Worm (Caenorhabditis elegans) whole organism, L4 larva: ENCODE measurements around the gene F43G6.16.

Experiments
- D1046.2 ChIP-seq: fragments of 200-800 bp; sonication (Bioruptor generic); IDR thresholded peaks from 2 replicates; pipeline ENCODE4 v1.3.6; 2022; ENCODE audit warnings: missing genetic modification characterization, missing compliant biosample characterization
- F26F4.8 ChIP-seq: fragments of 200-800 bp; sonication (Bioruptor generic); conservative IDR thresholded peaks from 2 replicates; pipeline ENCODE4 v1.3.6; 2022; ENCODE audit warnings: missing genetic modification characterization, missing compliant biosample characterization
- F49E8.2 ChIP-seq: sonication (generic microtip); optimal IDR thresholded peaks from 2 replicates; lab custom pipeline; 2016; ENCODE audit warnings: missing compliant biosample characterization, mild to moderate bottlenecking, missing genetic modification characterization, borderline replicate concordance
- T20F7.1 ChIP-seq: fragments of 200-800 bp; sonication (Bioruptor generic); optimal IDR thresholded peaks from 2 replicates; lab custom pipeline; 2018; ENCODE audit warnings: mild to moderate bottlenecking, missing genetic modification characterization, missing compliant biosample characterization
- T26A8.4 ChIP-seq: fragments of 200-800 bp; sonication (Bioruptor generic); IDR thresholded peaks from 2 replicates; pipeline ENCODE4 v1.3.6; 2022; ENCODE audit warnings: missing genetic modification characterization, missing compliant biosample characterization
- Y105C5A.15 ChIP-seq: fragments of 200-800 bp; sonication (Bioruptor generic); IDR thresholded peaks from 2 replicates; pipeline ENCODE4 v1.3.6; 2022; ENCODE audit warnings: missing genetic modification characterization, missing compliant biosample characterization
- ZK546.5 ChIP-seq, 2 experiments: sonication (generic microtip); optimal IDR thresholded peaks; 2 replicates each; lab custom pipeline; 2017; ENCODE audit warnings: missing biosample characterization in 2 of 2, missing genetic modification characterization in 2 of 2
- ama-1 ChIP-seq: fragments of 150-350 bp; optimal IDR thresholded peaks from 2 replicates; lab custom pipeline; 2014; ENCODE audit warnings: inconsistent platforms, mixed read lengths
- arid-1 ChIP-seq: fragments of 200-800 bp; sonication (Bioruptor generic); conservative IDR thresholded peaks from 2 replicates; pipeline ENCODE4 v1.3.6; 2022; ENCODE audit warnings: missing genetic modification reagents, missing genetic modification characterization, missing compliant biosample characterization
- attf-4 ChIP-seq: sonication (generic microtip); optimal IDR thresholded peaks from 3 replicates; lab custom pipeline; 2017; ENCODE audit warnings: missing biosample characterization, missing genetic modification characterization
- ceh-62 ChIP-seq: sonication (generic microtip); optimal IDR thresholded peaks from 2 replicates; lab custom pipeline; 2017; ENCODE audit warnings: missing biosample characterization, missing genetic modification characterization
- cey-2 ChIP-seq: sonication (generic microtip); optimal IDR thresholded peaks from 3 replicates; lab custom pipeline; 2017; ENCODE audit warnings: missing genetic modification characterization, mild to moderate bottlenecking, missing compliant biosample characterization, antibody characterized with exemption, borderline replicate concordance; ENCODE audit not compliant: insufficient read depth
- ctbp-1 ChIP-seq: fragments of 200-800 bp; sonication (Bioruptor generic); IDR thresholded peaks from 2 replicates; pipeline ENCODE4 v1.3.6; 2022; ENCODE audit warnings: missing genetic modification reagents, missing genetic modification characterization, missing compliant biosample characterization
- daf-12 ChIP-seq: fragments of 150-350 bp; optimal IDR thresholded peaks from 2 replicates; lab custom pipeline; 2014; ENCODE audit warnings: missing biosample characterization, missing genetic modification reagents, missing genetic modification characterization
- daf-16 ChIP-seq, 3 experiments: sonication (generic microtip); optimal IDR thresholded peaks; 2 replicates each; lab custom pipeline; 2016 to 2017; ENCODE audit warnings: missing genetic modification characterization in 3 of 3, missing genetic modification reagents in 3 of 3, mild to moderate bottlenecking in 2 of 3, missing compliant biosample characterization in 2 of 3, missing biosample characterization in 1 of 3, moderate library complexity in 1 of 3
- dmd-6 ChIP-seq: fragments of 200-800 bp; sonication (Bioruptor generic); IDR thresholded peaks from 2 replicates; pipeline ENCODE4 v1.3.6; 2022; ENCODE audit warnings: missing genetic modification reagents, missing genetic modification characterization, missing compliant biosample characterization
- dve-1 ChIP-seq: sonication (generic microtip); optimal IDR thresholded peaks from 2 replicates; lab custom pipeline; 2017; ENCODE audit warnings: antibody characterized with exemption, mild to moderate bottlenecking, missing genetic modification characterization, missing compliant biosample characterization; ENCODE audit not compliant: insufficient read depth
- egl-43 ChIP-seq: fragments of 200-800 bp; sonication (Bioruptor generic); IDR thresholded peaks from 2 replicates; pipeline ENCODE4 v1.3.6; 2022; ENCODE audit warnings: missing genetic modification reagents, missing genetic modification characterization, missing compliant biosample characterization
- hlh-11 ChIP-seq: fragments of 200-800 bp; sonication (Bioruptor generic); optimal IDR thresholded peaks from 2 replicates; lab custom pipeline; 2018; ENCODE audit warnings: mild to moderate bottlenecking, missing genetic modification characterization, missing compliant biosample characterization
- hlh-30 ChIP-seq: sonication (generic microtip); optimal IDR thresholded peaks from 2 replicates; lab custom pipeline; 2017; ENCODE audit warnings: antibody characterized with exemption, mild to moderate bottlenecking, missing genetic modification characterization, missing compliant biosample characterization; ENCODE audit not compliant: insufficient read depth
- hmg-1.1 ChIP-seq: fragments of 200-800 bp; sonication (Bioruptor generic); IDR thresholded peaks from 2 replicates; pipeline ENCODE4 v1.3.6; 2022; ENCODE audit warnings: missing genetic modification reagents, missing genetic modification characterization, missing compliant biosample characterization
- jun-1 ChIP-seq: fragments of 150-350 bp; optimal IDR thresholded peaks from 2 replicates; lab custom pipeline; 2014; ENCODE audit warnings: missing biosample characterization, missing genetic modification reagents, missing genetic modification characterization
- lin-13 ChIP-seq: fragments of 150-350 bp; optimal IDR thresholded peaks from 2 replicates; lab custom pipeline; 2014; ENCODE audit warnings: missing biosample characterization, missing genetic modification reagents, missing genetic modification characterization
- lir-3 ChIP-seq: sonication (generic microtip); optimal IDR thresholded peaks from 2 replicates; lab custom pipeline; 2016; ENCODE audit warnings: mild to moderate bottlenecking, missing genetic modification characterization, missing compliant biosample characterization
- lsy-2 ChIP-seq, 2 experiments: fragments of 150-350 bp in 1 of 2; sonication (generic microtip) in 1 of 2; optimal IDR thresholded peaks; 2 replicates each; lab custom pipeline; 2014 to 2017; ENCODE audit warnings: missing biosample characterization in 2 of 2, missing genetic modification characterization in 2 of 2
- mes-2 ChIP-seq: sonication (generic microtip); optimal IDR thresholded peaks from 2 replicates; lab custom pipeline; 2016; ENCODE audit warnings: missing genotype, mild to moderate bottlenecking, missing genetic modification characterization, missing compliant biosample characterization; ENCODE audit not compliant: poor library complexity, severe bottlenecking
- mxl-3 ChIP-seq: fragments of 200-800 bp; sonication (Bioruptor generic); optimal IDR thresholded peaks from 2 replicates; lab custom pipeline; 2018; ENCODE audit warnings: mild to moderate bottlenecking, missing genetic modification characterization, missing compliant biosample characterization
- nhr-11 ChIP-seq: fragments of 150-350 bp; optimal IDR thresholded peaks from 2 replicates; lab custom pipeline; 2014; ENCODE audit warnings: missing biosample characterization, missing genetic modification characterization
- nhr-237 ChIP-seq: sonication (generic microtip); optimal IDR thresholded peaks from 2 replicates; lab custom pipeline; 2017; ENCODE audit warnings: missing biosample characterization, missing genetic modification characterization
- nhr-28 ChIP-seq: fragments of 150-350 bp; optimal IDR thresholded peaks from 2 replicates; lab custom pipeline; 2014; ENCODE audit warnings: missing biosample characterization, missing genetic modification characterization
- nhr-48 ChIP-seq: sonication (generic microtip); optimal IDR thresholded peaks from 2 replicates; lab custom pipeline; 2016; ENCODE audit warnings: mild to moderate bottlenecking, missing genetic modification characterization, missing compliant biosample characterization
- nhr-76 ChIP-seq: fragments of 150-350 bp; optimal IDR thresholded peaks from 2 replicates; lab custom pipeline; 2014; ENCODE audit warnings: missing biosample characterization, missing genetic modification characterization
- pha-4 ChIP-seq, 2 experiments: fragments of 150-350 bp in 1 of 2; fragments of 200-800 bp in 1 of 2; sonication (Bioruptor generic) in 1 of 2; IDR thresholded peaks in 1 of 2; optimal IDR thresholded peaks in 1 of 2; 2 replicates each; pipeline versions ENCODE4 v1.3.6 to Lab custom; 2014 to 2022; ENCODE audit warnings: missing genetic modification characterization in 2 of 2, missing genetic modification reagents in 2 of 2, missing biosample characterization in 1 of 2, missing compliant biosample characterization in 1 of 2
- pqm-1 ChIP-seq: sonication (generic microtip); optimal IDR thresholded peaks from 2 replicates; lab custom pipeline; 2017; ENCODE audit warnings: missing biosample characterization, missing genetic modification characterization
- rbr-2 ChIP-seq: sonication (generic microtip); optimal IDR thresholded peaks from 2 replicates; lab custom pipeline; 2016; ENCODE audit warnings: missing genotype, missing genetic modification characterization, missing compliant biosample characterization
- sdz-12 ChIP-seq: fragments of 200-800 bp; sonication (Bioruptor generic); optimal IDR thresholded peaks from 2 replicates; lab custom pipeline; 2018; ENCODE audit warnings: mild to moderate bottlenecking, missing genetic modification characterization, missing compliant biosample characterization
- set-16 ChIP-seq: fragments of 200-800 bp; sonication (Bioruptor generic); IDR thresholded peaks from 2 replicates; pipeline ENCODE4 v1.3.6; 2022; ENCODE audit warnings: missing genetic modification reagents, missing genetic modification characterization, missing compliant biosample characterization
- skn-1 ChIP-seq: fragments of 150-350 bp; optimal IDR thresholded peaks from 2 replicates; lab custom pipeline; 2014; ENCODE audit warnings: missing biosample characterization, missing genetic modification characterization
- snpc-4 ChIP-seq: fragments of 150-350 bp; optimal IDR thresholded peaks from 2 replicates; lab custom pipeline; 2014; ENCODE audit warnings: missing biosample characterization, missing genetic modification characterization
- spr-1 ChIP-seq: sonication (generic microtip); optimal IDR thresholded peaks from 2 replicates; lab custom pipeline; 2016; ENCODE audit warnings: mild to moderate bottlenecking, missing genetic modification characterization, missing compliant biosample characterization
- unc-130 ChIP-seq: sonication (generic microtip); optimal IDR thresholded peaks from 2 replicates; lab custom pipeline; 2016; ENCODE audit warnings: missing genetic modification reagents, missing genetic modification characterization, missing compliant biosample characterization
- unc-62 ChIP-seq, 3 experiments: fragments of 150-350 bp in 1 of 3; sonication (generic microtip); optimal IDR thresholded peaks in 2 of 3; peaks in 1 of 3; 1 replicate in 1 of 3; 2 replicates in 2 of 3; lab custom pipeline; 2014 to 2017; ENCODE audit warnings: missing biosample characterization in 3 of 3, missing genetic modification characterization in 3 of 3, missing genetic modification reagents in 3 of 3, missing genotype in 1 of 3
- vab-7 ChIP-seq: fragments of 200-800 bp; sonication (Bioruptor generic); IDR thresholded peaks from 2 replicates; pipeline ENCODE4 v1.3.6; 2022; ENCODE audit warnings: missing genetic modification reagents, missing genetic modification characterization, missing compliant biosample characterization
- zip-11 ChIP-seq: fragments of 200-800 bp; sonication (Bioruptor generic); IDR thresholded peaks from 2 replicates; pipeline ENCODE4 v1.3.6; 2022; ENCODE audit warnings: missing genetic modification characterization, missing compliant biosample characterization

F43G6.16 gene

ce11 chrII:11746782-11747288 is 35.6 kb downstream of the F43G6.16 start (continued):
- TF ChIP-seq set-16 (GFP tag; lab: Robert Waterston, UW) (peak; percentile 99), hmg-1.1 (GFP tag; lab: Robert Waterston, UW) (peak; percentile 83; the same call in 1 of the 2 replicates), F49E8.2 (tag; lab: Kevin White, UChicago) (no peak), D1046.2 (GFP tag; lab: Robert Waterston, UW) (0 out of 2 replicates have a peak, but pooled peaks have one; percentile 27), lsy-2 (tag; optimal IDR thresholded peaks at IDR 0.05; lab: Kevin White, UChicago) (peak; percentile 46 to 59), sdz-12 (GFP tag; lab: Kevin White, UChicago) (no peak), nhr-48 (peak; percentile 18), rbr-2 (tag; lab: Kevin White, UChicago) (peak; percentile 85), ZK546.5 (tag; optimal IDR thresholded peaks at IDR 0.05; lab: Kevin White, UChicago) (no peak), hlh-30 (tag; lab: Kevin White, UChicago) (peak; percentile 84), daf-16 (GFP tag; optimal IDR thresholded peaks at IDR 0.05; lab: Kevin White, UChicago) (peak in 1 of 2 experiments; percentile 9), daf-16 (tag; optimal IDR thresholded peaks at IDR 0.05; lab: Kevin White, UChicago) (no peak), unc-130 (no peak), attf-4 (no peak), lin-13 (GFP tag; lab: Kevin White, UChicago) (peak; percentile 1)

- TF ChIP-seq ama-1 (lab: Kevin White, UChicago) (no peak), unc-62 (GFP tag; optimal IDR thresholded peaks at IDR 0.05 in 1 of 2; lab: Kevin White, UChicago) (peak in 1 of 2 experiments; percentile 94), unc-62 (tag; optimal IDR thresholded peaks at IDR 0.05; lab: Kevin White, UChicago) (no peak), spr-1 (tag; lab: Kevin White, UChicago) (peak; percentile 22)
Measured at ce11 chrII:11742320-11742719, 40.1 kb downstream of the F43G6.16 start.

ce11 chrII:11739199-11739598 is 43.2 kb downstream of the F43G6.16 start, which contains the start of gene ctsa-1.2:
ctsa-1.2 (plus strand) TSS chrII:11739358.
- peak; percentile 74 for TF ChIP-seq nhr-28
- TF ChIP-seq Y105C5A.15 (GFP tag; lab: Robert Waterston, UW) = no peak
- TF ChIP-seq T26A8.4 (GFP tag; lab: Robert Waterston, UW) = no peak
- no peak for TF ChIP-seq egl-43 (GFP tag; lab: Robert Waterston, UW)
- TF ChIP-seq ceh-62 (tag; lab: Kevin White, UChicago) = no peak
- TF ChIP-seq daf-16 (GFP tag; optimal IDR thresholded peaks at IDR 0.05; lab: Kevin White, UChicago) = no peak
- TF ChIP-seq daf-16 (tag; optimal IDR thresholded peaks at IDR 0.05; lab: Kevin White, UChicago) = no peak
- TF ChIP-seq nhr-237 (tag; lab: Kevin White, UChicago) = no peak
- TF ChIP-seq lir-3 (tag; lab: Kevin White, UChicago) = no peak
- TF ChIP-seq zip-11 (GFP tag; lab: Robert Waterston, UW) = no peak
- TF ChIP-seq snpc-4 (tag; lab: Kevin White, UChicago) = no peak
- no peak for TF ChIP-seq jun-1 (tag; lab: Kevin White, UChicago)
- TF ChIP-seq F26F4.8 = no peak
- TF ChIP-seq vab-7 (GFP tag; lab: Robert Waterston, UW) = no peak
- TF ChIP-seq mxl-3 (GFP tag; lab: Kevin White, UChicago) = no peak
- TF ChIP-seq ctbp-1 (GFP tag; lab: Robert Waterston, UW) = no peak
- peak; percentile 59 for TF ChIP-seq hlh-11
- peak; percentile 16 for TF ChIP-seq mes-2
- no peak for TF ChIP-seq nhr-76 (tag; lab: Kevin White, UChicago)
- TF ChIP-seq skn-1 (tag; lab: Kevin White, UChicago) = no peak
- no peak for TF ChIP-seq lin-13 (GFP tag; lab: Kevin White, UChicago)
- no peak for TF ChIP-seq T20F7.1
- peak; percentile 78 for TF ChIP-seq dmd-6 (GFP tag; lab: Robert Waterston, UW)
- TF ChIP-seq spr-1 (tag; lab: Kevin White, UChicago) = no peak
- TF ChIP-seq pha-4 (GFP tag; IDR thresholded peaks at IDR 0.05; lab: Robert Waterston, UW) = no peak
- no peak for TF ChIP-seq pha-4 (tag; optimal IDR thresholded peaks at IDR 0.05; lab: Kevin White, UChicago)
- TF ChIP-seq arid-1 (GFP tag; lab: Robert Waterston, UW) = no peak
- peak in 1 of 2 experiments; percentile 1 for TF ChIP-seq unc-62 (GFP tag; optimal IDR thresholded peaks at IDR 0.05 in 1 of 2; lab: Kevin White, UChicago)
- no peak for TF ChIP-seq unc-62 (tag; optimal IDR thresholded peaks at IDR 0.05; lab: Kevin White, UChicago)
- peak; percentile 38 for TF ChIP-seq dve-1 (tag; lab: Kevin White, UChicago)
- TF ChIP-seq pqm-1 (tag; lab: Kevin White, UChicago) = peak; percentile 68
- no peak for TF ChIP-seq daf-12 (tag; lab: Kevin White, UChicago)
- TF ChIP-seq cey-2 = no peak
- TF ChIP-seq nhr-11 = no peak
- TF ChIP-seq set-16 (GFP tag; lab: Robert Waterston, UW) = no peak
